Fruit fly (Drosophila melanogaster) whole organism, prepupa: ENCODE data around the gene CG3071.

ENCODE experiments used
- Blimp-1 ChIP-seq: fragments of 200-800 bp; sonication (Bioruptor generic); optimal IDR thresholded peaks from 3 replicates; lab custom pipeline; 2017; ENCODE audit warnings: missing biosample characterization, missing genetic modification characterization, mild to moderate bottlenecking, moderate library complexity, missing genetic modification reagents
- CG10669 ChIP-seq: fragments of 200-800 bp; sonication (Bioruptor generic); optimal IDR thresholded peaks from 3 replicates; lab custom pipeline; 2018; ENCODE audit warnings: missing biosample characterization, mild to moderate bottlenecking, missing genetic modification characterization, moderate library complexity
- CG11294 ChIP-seq: fragments of 200-800 bp; sonication (Bioruptor generic); IDR thresholded peaks from 2 replicates; pipeline ENCODE4 v1.3.6; 2022; ENCODE audit warnings: missing biosample characterization, missing genetic modification characterization
- CG11762 ChIP-seq: fragments of 200-800 bp; sonication (Bioruptor generic); optimal IDR thresholded peaks from 3 replicates; lab custom pipeline; 2016; ENCODE audit warnings: missing biosample characterization, missing genetic modification characterization; ENCODE audit not compliant: insufficient read depth
- CG11902 ChIP-seq: fragments of 200-800 bp; sonication (Bioruptor generic); optimal IDR thresholded peaks from 3 replicates; lab custom pipeline; 2016; ENCODE audit warnings: missing biosample characterization, missing genetic modification characterization
- CG15336 ChIP-seq: fragments of 200-800 bp; sonication (Bioruptor generic); IDR thresholded peaks from 2 replicates; pipeline ENCODE4 v1.3.6; 2022; ENCODE audit warnings: missing biosample characterization, missing genetic modification characterization
- CG1621 ChIP-seq: fragments of 200-800 bp; sonication (Bioruptor generic); optimal IDR thresholded peaks from 3 replicates; lab custom pipeline; 2018; ENCODE audit warnings: missing biosample characterization, mild to moderate bottlenecking, missing genetic modification characterization
- CG16779 ChIP-seq: fragments of 200-800 bp; sonication (Bioruptor generic); optimal IDR thresholded peaks from 3 replicates; lab custom pipeline; 2017; ENCODE audit warnings: missing biosample characterization, mild to moderate bottlenecking, missing genetic modification characterization
- CG34406 ChIP-seq: fragments of 200-800 bp; sonication (Bioruptor generic); optimal IDR thresholded peaks from 3 replicates; lab custom pipeline; 2016; ENCODE audit warnings: missing biosample characterization, missing genetic modification characterization
- CG3919 ChIP-seq: fragments of 200-800 bp; sonication (Bioruptor generic); optimal IDR thresholded peaks from 3 replicates; lab custom pipeline; 2016; ENCODE audit warnings: missing biosample characterization, missing genetic modification characterization
- CG4318 ChIP-seq: fragments of 200-800 bp; sonication (Bioruptor generic); optimal IDR thresholded peaks from 3 replicates; lab custom pipeline; 2017; ENCODE audit warnings: missing biosample characterization, mild to moderate bottlenecking, missing genetic modification characterization
- CG6163 ChIP-seq: fragments of 200-800 bp; sonication (Bioruptor generic); IDR thresholded peaks from 3 replicates; pipeline ENCODE4 v1.3.6; 2022; ENCODE audit warnings: missing biosample characterization, missing genetic modification characterization
- CG6276 ChIP-seq: fragments of 200-800 bp; sonication (Bioruptor generic); optimal IDR thresholded peaks from 2 replicates; lab custom pipeline; 2017; ENCODE audit warnings: missing biosample characterization, mild to moderate bottlenecking, missing genetic modification characterization
- CG6792 ChIP-seq: fragments of 200-800 bp; sonication (Bioruptor generic); optimal IDR thresholded peaks from 3 replicates; lab custom pipeline; 2016; ENCODE audit warnings: missing biosample characterization, missing genetic modification characterization
- CG6854 ChIP-seq: fragments of 200-800 bp; sonication (Bioruptor generic); optimal IDR thresholded peaks from 2 replicates; lab custom pipeline; 2017; ENCODE audit warnings: missing biosample characterization, mild to moderate bottlenecking, missing genetic modification characterization
- CG7368 ChIP-seq: fragments of 200-800 bp; sonication (Bioruptor generic); optimal IDR thresholded peaks from 3 replicates; lab custom pipeline; 2016; ENCODE audit warnings: missing biosample characterization, missing genetic modification characterization
- CG8319 ChIP-seq: fragments of 200-800 bp; sonication (Bioruptor generic); optimal IDR thresholded peaks from 3 replicates; lab custom pipeline; 2016; ENCODE audit warnings: missing biosample characterization, missing genetic modification characterization
- CG8632 ChIP-seq: fragments of 200-800 bp; sonication (Bioruptor generic); optimal IDR thresholded peaks from 3 replicates; lab custom pipeline; 2016; ENCODE audit warnings: missing biosample characterization, missing genetic modification characterization
- CG9139 ChIP-seq: fragments of 200-800 bp; sonication (Bioruptor generic); optimal IDR thresholded peaks from 3 replicates; lab custom pipeline; 2017; ENCODE audit warnings: missing biosample characterization, mild to moderate bottlenecking, missing genetic modification characterization
- Eip75B ChIP-seq: fragments of 200-800 bp; sonication (Bioruptor generic); optimal IDR thresholded peaks from 3 replicates; lab custom pipeline; 2016; ENCODE audit warnings: missing biosample characterization, missing genetic modification characterization
- Eip78C ChIP-seq: fragments of 200-800 bp; sonication (Bioruptor generic); peaks from one replicate; lab custom pipeline; 2016; ENCODE audit warnings: missing biosample characterization, missing genetic modification characterization
- Eip93F ChIP-seq: fragments of 200-800 bp; sonication (Bioruptor generic); optimal IDR thresholded peaks from 2 replicates; lab custom pipeline; 2016; ENCODE audit warnings: missing biosample characterization, mild to moderate bottlenecking, missing genetic modification characterization
- Ets21C ChIP-seq: fragments of 200-800 bp; sonication (Bioruptor generic); optimal IDR thresholded peaks from 3 replicates; lab custom pipeline; 2016; ENCODE audit warnings: missing biosample characterization, missing genetic modification characterization
- Ets96B ChIP-seq: fragments of 200-800 bp; optimal IDR thresholded peaks from 2 replicates; lab custom pipeline; 2019; ENCODE audit warnings: missing biosample characterization, mild to moderate bottlenecking, missing genetic modification characterization, moderate library complexity
- Hr38 ChIP-seq: sonication (Bioruptor generic); optimal IDR thresholded peaks from 2 replicates; lab custom pipeline; 2016; ENCODE audit warnings: missing biosample characterization, missing genetic modification characterization
- Hr39 ChIP-seq: fragments of 200-800 bp; sonication (Bioruptor generic); optimal IDR thresholded peaks from 2 replicates; lab custom pipeline; 2016; ENCODE audit warnings: missing biosample characterization, missing genetic modification characterization
- Hr4 ChIP-seq: fragments of 200-800 bp; sonication (Bioruptor generic); optimal IDR thresholded peaks from 3 replicates; lab custom pipeline; 2016; ENCODE audit warnings: missing biosample characterization, missing genetic modification characterization
- Lpt ChIP-seq: fragments of 200-800 bp; sonication (Bioruptor generic); optimal IDR thresholded peaks from 3 replicates; lab custom pipeline; 2016; ENCODE audit warnings: missing biosample characterization, missing genetic modification characterization
- Met ChIP-seq: fragments of 200-800 bp; sonication (Bioruptor generic); optimal IDR thresholded peaks from 3 replicates; lab custom pipeline; 2016; ENCODE audit warnings: missing biosample characterization, missing genetic modification characterization
- OdsH ChIP-seq: fragments of 200-800 bp; sonication (Bioruptor generic); optimal IDR thresholded peaks from 3 replicates; lab custom pipeline; 2016; ENCODE audit warnings: missing biosample characterization, missing genetic modification characterization
- Smox ChIP-seq: fragments of 200-800 bp; sonication (Bioruptor generic); optimal IDR thresholded peaks from 3 replicates; lab custom pipeline; 2016; ENCODE audit warnings: missing biosample characterization, missing genetic modification characterization
- Sox102F ChIP-seq: fragments of 200-800 bp; sonication (Bioruptor generic); optimal IDR thresholded peaks from 2 replicates; lab custom pipeline; 2016; ENCODE audit warnings: missing biosample characterization, mild to moderate bottlenecking, missing genetic modification characterization
- Sox14 ChIP-seq: fragments of 200-800 bp; sonication (Bioruptor generic); optimal IDR thresholded peaks from 3 replicates; lab custom pipeline; 2016; ENCODE audit warnings: missing biosample characterization, missing genetic modification characterization
- Sox15 ChIP-seq: fragments of 200-800 bp; sonication (Bioruptor generic); optimal IDR thresholded peaks from 3 replicates; lab custom pipeline; 2016; ENCODE audit warnings: missing biosample characterization, missing genetic modification characterization
- achi ChIP-seq: fragments of 200-800 bp; sonication (Bioruptor generic); optimal IDR thresholded peaks from 3 replicates; lab custom pipeline; 2016; ENCODE audit warnings: missing biosample characterization, missing genetic modification characterization
- acj6 ChIP-seq: fragments of 200-800 bp; sonication (Bioruptor generic); optimal IDR thresholded peaks from 3 replicates; lab custom pipeline; 2016; ENCODE audit warnings: missing biosample characterization, missing genetic modification characterization
- cyc ChIP-seq: fragments of 200-800 bp; sonication (Bioruptor generic); optimal IDR thresholded peaks from 3 replicates; lab custom pipeline; 2016; ENCODE audit warnings: missing biosample characterization, missing genetic modification characterization
- dac ChIP-seq: fragments of 200-800 bp; sonication (Bioruptor generic); optimal IDR thresholded peaks from 2 replicates; lab custom pipeline; 2017; ENCODE audit warnings: missing biosample characterization, mild to moderate bottlenecking, missing genetic modification characterization
- dsx ChIP-seq: fragments of 200-800 bp; optimal IDR thresholded peaks from 3 replicates; lab custom pipeline; 2019; ENCODE audit warnings: missing biosample characterization, mild to moderate bottlenecking, missing genetic modification characterization, moderate library complexity; ENCODE audit not compliant: poor library complexity, severe bottlenecking
- eg ChIP-seq: fragments of 200-800 bp; sonication (Bioruptor generic); IDR thresholded peaks from 3 replicates; pipeline ENCODE4 v1.3.6; 2022; ENCODE audit warnings: missing biosample characterization, missing genetic modification characterization
- esn ChIP-seq: fragments of 200-800 bp; sonication (Bioruptor generic); optimal IDR thresholded peaks from 2 replicates; lab custom pipeline; 2016; ENCODE audit warnings: missing biosample characterization, mild to moderate bottlenecking, missing genetic modification characterization, moderate library complexity
- fd59A ChIP-seq: fragments of 200-800 bp; sonication (Bioruptor generic); optimal IDR thresholded peaks from 2 replicates; lab custom pipeline; 2017; ENCODE audit warnings: missing biosample characterization, mild to moderate bottlenecking, missing genetic modification characterization, missing genetic modification reagents
- fkh ChIP-seq: fragments of 200-800 bp; sonication (Bioruptor generic); optimal IDR thresholded peaks from 3 replicates; lab custom pipeline; 2017; ENCODE audit warnings: missing biosample characterization, mild to moderate bottlenecking, missing genetic modification characterization, moderate library complexity
- net ChIP-seq: fragments of 200-800 bp; sonication (Bioruptor generic); optimal IDR thresholded peaks from 3 replicates; lab custom pipeline; 2016; ENCODE audit warnings: missing biosample characterization, missing genetic modification characterization
- spab ChIP-seq: fragments of 200-800 bp; sonication (Bioruptor generic); optimal IDR thresholded peaks from 2 replicates; lab custom pipeline; 2017; ENCODE audit warnings: missing biosample characterization, mild to moderate bottlenecking, missing genetic modification characterization, missing genetic modification reagents
- svp ChIP-seq: fragments of 200-800 bp; sonication (Bioruptor generic); peaks from one replicate; lab custom pipeline; 2016; ENCODE audit warnings: missing biosample characterization, missing genetic modification characterization
- vri ChIP-seq: fragments of 200-800 bp; sonication (Bioruptor generic); optimal IDR thresholded peaks from 3 replicates; lab custom pipeline; 2016; ENCODE audit warnings: missing biosample characterization, mild to moderate bottlenecking, missing genetic modification characterization

The CG3071 gene

DNA sequence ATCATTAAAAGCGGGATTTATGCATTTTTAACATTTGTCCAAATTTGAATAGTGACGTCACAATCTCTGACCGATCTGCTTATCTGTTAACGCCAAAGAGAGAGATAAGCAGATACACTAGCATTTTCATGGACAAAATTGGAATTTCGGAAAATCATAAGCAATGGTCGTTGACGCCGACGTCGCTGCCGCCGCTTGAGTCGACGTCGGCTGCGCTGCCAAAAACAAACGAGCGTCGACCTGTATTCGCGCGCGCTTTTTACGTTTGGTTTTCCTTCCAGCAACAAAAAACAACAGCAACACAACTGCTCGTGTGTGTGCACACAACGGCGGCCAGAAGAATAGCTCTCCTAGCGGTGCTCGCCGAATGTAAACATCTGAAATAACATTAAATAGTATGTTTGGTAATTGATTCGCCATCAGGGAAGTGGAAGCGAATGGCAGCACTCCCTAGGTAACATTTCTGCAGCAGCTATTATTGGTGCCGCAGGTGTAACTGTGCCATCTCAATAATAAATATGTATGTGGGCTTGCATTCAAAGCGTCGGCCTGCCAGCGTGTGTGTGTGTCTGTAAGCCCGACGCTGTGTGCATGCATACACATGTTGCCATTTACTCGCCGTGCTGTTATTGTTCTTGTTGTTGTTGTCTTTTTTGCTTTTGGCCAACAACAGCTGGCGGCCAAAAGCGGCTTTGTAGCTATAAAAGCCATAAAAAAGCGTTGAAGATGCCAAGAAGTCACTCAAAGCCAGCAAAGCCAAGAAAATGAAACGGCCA, 37.8 kb downstream of the CG3071 start (continued):
- peak; percentile 97 for TF ChIP-seq CG7368 (GFP tag; lab: Kevin White, UChicago)
- peak; percentile 100 for TF ChIP-seq Met (GFP tag; lab: Kevin White, UChicago)
- TF ChIP-seq achi (GFP tag; lab: Kevin White, UChicago): peak; percentile 98
- peak; percentile 97 for TF ChIP-seq CG8319 (GFP tag; lab: Kevin White, UChicago)
- TF ChIP-seq Ets96B (tag; lab: Kevin White, UChicago): peak; percentile 99
- TF ChIP-seq CG11294 (GFP tag; lab: Robert Waterston, UW): peak; percentile 99
- TF ChIP-seq net (GFP tag; lab: Kevin White, UChicago): peak; percentile 98
- peak; percentile 67 for TF ChIP-seq Hr38
- peak; percentile 99 for TF ChIP-seq CG15336 (GFP tag; lab: Robert Waterston, UW)
- peak; percentile 99 for TF ChIP-seq vri (GFP tag; lab: Kevin White, UChicago)
- peak; percentile 100 for TF ChIP-seq svp (GFP tag; lab: Kevin White, UChicago)
- peak; percentile 99 for TF ChIP-seq Sox15
- peak; percentile 98 for TF ChIP-seq Eip75B
- peak; percentile 97 for TF ChIP-seq Lpt
- peak; percentile 99 for TF ChIP-seq CG10669
- peak; percentile 99 for TF ChIP-seq Smox (GFP tag; lab: Kevin White, UChicago)
- TF ChIP-seq Hr39 (GFP tag; lab: Kevin White, UChicago): peak; percentile 99
- peak; percentile 99 for TF ChIP-seq CG34406 (GFP tag; lab: Kevin White, UChicago)
- peak; percentile 99 for TF ChIP-seq cyc (GFP tag; lab: Kevin White, UChicago)
- peak; percentile 100 for TF ChIP-seq Eip78C
- peak; percentile 85 for TF ChIP-seq fkh (GFP tag; lab: Kevin White, UChicago)
- peak; percentile 97 for TF ChIP-seq Blimp-1
- TF ChIP-seq dsx (GFP tag; lab: Kevin White, UChicago): peak; percentile 98
- peak; percentile 99 for TF ChIP-seq OdsH (GFP tag; lab: Kevin White, UChicago)
- peak; percentile 99 for TF ChIP-seq esn

DNA sequence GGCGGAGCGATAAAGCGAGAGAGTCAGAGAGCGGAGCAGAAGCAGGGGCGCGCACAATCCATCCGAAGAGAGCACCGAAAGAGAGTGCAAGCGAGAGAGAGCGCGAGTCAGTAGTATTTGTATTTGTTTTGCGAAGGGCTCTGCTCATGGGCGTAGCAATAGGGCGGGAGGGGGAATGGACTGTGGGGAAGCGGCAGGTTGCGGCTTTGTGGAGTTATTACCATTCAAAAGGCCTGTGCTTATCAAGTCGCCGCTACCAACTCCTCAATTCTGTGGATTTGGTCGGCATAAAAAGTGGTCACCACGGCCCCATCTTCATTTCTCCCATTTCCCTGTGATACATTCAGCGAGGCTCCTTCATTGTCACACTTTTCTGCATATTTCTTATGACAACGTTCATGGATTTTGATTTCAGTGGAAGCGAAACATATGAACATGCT, 38.5 kb downstream of the CG3071 start:
- TF ChIP-seq spab (GFP tag; lab: Kevin White, UChicago) (no peak), CG7368 (GFP tag; lab: Kevin White, UChicago) (peak; percentile 65), fd59A (GFP tag; lab: Kevin White, UChicago) (peak; percentile 61), CG9139 (GFP tag; lab: Kevin White, UChicago) (peak; percentile 48), CG6276 (peak; percentile 47), net (GFP tag; lab: Kevin White, UChicago) (peak; percentile 47), Hr38 (no peak), Eip93F (GFP tag; lab: Kevin White, UChicago) (no peak), Sox102F (GFP tag; lab: Kevin White, UChicago) (peak; percentile 30), CG11902 (GFP tag; lab: Kevin White, UChicago) (peak; percentile 61), CG6792 (GFP tag; lab: Kevin White, UChicago) (peak; percentile 61), CG6163 (GFP tag; lab: Robert Waterston, UW) (peak; percentile 63), CG3919 (GFP tag; lab: Kevin White, UChicago) (peak; percentile 37), CG11762 (GFP tag; lab: Kevin White, UChicago) (peak; percentile 58), cyc (GFP tag; lab: Kevin White, UChicago) (peak; percentile 56), CG6854 (GFP tag; lab: Kevin White, UChicago) (no peak), dac (GFP tag; lab: Kevin White, UChicago) (peak; percentile 40), acj6 (GFP tag; lab: Kevin White, UChicago) (peak; percentile 76), Ets96B (tag; lab: Kevin White, UChicago) (peak; percentile 66), CG15336 (GFP tag; lab: Robert Waterston, UW) (peak; percentile 45; the same call in 1 of the 2 replicates), CG16779 (tag; lab: Kevin White, UChicago) (peak; percentile 38), Ets21C (peak; percentile 49), Met (GFP tag; lab: Kevin White, UChicago) (peak; percentile 63), CG8632 (GFP tag; lab: Kevin White, UChicago) (peak; percentile 69), Sox14 (GFP tag; lab: Kevin White, UChicago) (peak; percentile 9), CG4318 (GFP tag; lab: Kevin White, UChicago) (peak; percentile 46), CG11294 (GFP tag; lab: Robert Waterston, UW) (peak; percentile 68), Smox (GFP tag; lab: Kevin White, UChicago) (peak; percentile 27), CG34406 (GFP tag; lab: Kevin White, UChicago) (peak; percentile 60), esn (peak; percentile 4), Eip78C (peak; percentile 56), fkh (GFP tag; lab: Kevin White, UChicago) (peak; percentile 76), CG1621 (tag; lab: Kevin White, UChicago) (peak; percentile 67), CG10669 (peak; percentile 65), Hr4 (GFP tag; lab: Kevin White, UChicago) (no peak), eg (GFP tag; lab: Robert Waterston, UW) (no peak)
